Worm (Caenorhabditis elegans) whole organism, L2 larva: ENCODE measurements around the gene uev-2.
A peak's percentile ranks its signal among the peaks of the same experiment; 100 is the strongest.

Source experiments
- C34F6.9 ChIP-seq: fragments of 150-350 bp; optimal IDR thresholded peaks from 2 replicates; lab custom pipeline; 2014; ENCODE audit warnings: missing biosample characterization, missing genetic modification characterization
- R02D3.7 ChIP-seq: fragments of 150-350 bp; optimal IDR thresholded peaks from 2 replicates; lab custom pipeline; 2014; ENCODE audit warnings: missing biosample characterization, missing genetic modification characterization
- ZK546.5 ChIP-seq: sonication (generic microtip); optimal IDR thresholded peaks from 2 replicates; lab custom pipeline; 2017; ENCODE audit warnings: missing biosample characterization, missing genetic modification characterization
- alr-1 ChIP-seq: fragments of 150-350 bp; optimal IDR thresholded peaks from 2 replicates; lab custom pipeline; 2014; ENCODE audit warnings: missing biosample characterization, missing genetic modification characterization
- aly-2 ChIP-seq: fragments of 150-350 bp; optimal IDR thresholded peaks from 2 replicates; lab custom pipeline; 2014; ENCODE audit warnings: missing biosample characterization, missing genetic modification characterization
- blmp-1 ChIP-seq: sonication (generic microtip); optimal IDR thresholded peaks from 2 replicates; lab custom pipeline; 2017; ENCODE audit warnings: missing genetic modification characterization, mild to moderate bottlenecking, missing compliant biosample characterization, antibody characterized with exemption, moderate library complexity; ENCODE audit not compliant: insufficient read depth
- ceh-16 ChIP-seq: fragments of 150-350 bp; optimal IDR thresholded peaks from 2 replicates; lab custom pipeline; 2014; ENCODE audit warnings: missing biosample characterization, missing genetic modification characterization
- crh-2 ChIP-seq: sonication (generic microtip); optimal IDR thresholded peaks from 2 replicates; lab custom pipeline; 2017; ENCODE audit warnings: missing biosample characterization, missing genetic modification characterization
- egl-27 ChIP-seq: sonication (generic microtip); optimal IDR thresholded peaks from 3 replicates; lab custom pipeline; 2017; ENCODE audit warnings: missing biosample characterization, missing genetic modification reagents, missing genetic modification characterization
- elt-1 ChIP-seq: fragments of 150-350 bp; optimal IDR thresholded peaks from 2 replicates; lab custom pipeline; 2014; ENCODE audit warnings: missing biosample characterization, missing genetic modification characterization
- fos-1 ChIP-seq: fragments of 150-350 bp; optimal IDR thresholded peaks from 2 replicates; lab custom pipeline; 2014; ENCODE audit warnings: missing biosample characterization, missing genetic modification characterization
- gmeb-1 ChIP-seq: fragments of 150-350 bp; optimal IDR thresholded peaks from 2 replicates; lab custom pipeline; 2014; ENCODE audit warnings: missing biosample characterization, missing genetic modification characterization
- lin-11 ChIP-seq: fragments of 150-350 bp; sonication (generic microtip); optimal IDR thresholded peaks from 2 replicates; lab custom pipeline; 2014; ENCODE audit warnings: missing biosample characterization, missing genetic modification characterization, inconsistent platforms, mixed read lengths
- lin-13 ChIP-seq: fragments of 150-350 bp; optimal IDR thresholded peaks from 2 replicates; lab custom pipeline; 2014; ENCODE audit warnings: missing biosample characterization, missing genetic modification reagents, missing genetic modification characterization
- lin-39 ChIP-seq: fragments of 150-350 bp; optimal IDR thresholded peaks from 2 replicates; lab custom pipeline; 2014; ENCODE audit warnings: missing biosample characterization, missing genetic modification reagents, missing genetic modification characterization
- lsy-2 ChIP-seq, 2 experiments: fragments of 150-350 bp in 1 of 2; sonication (generic microtip) in 1 of 2; optimal IDR thresholded peaks; 2 replicates each; lab custom pipeline; 2014 to 2017; ENCODE audit warnings: missing biosample characterization in 2 of 2, missing genetic modification characterization in 2 of 2
- mab-5 ChIP-seq: fragments of 150-350 bp; optimal IDR thresholded peaks from 2 replicates; lab custom pipeline; 2014; ENCODE audit warnings: missing biosample characterization, missing genetic modification characterization
- mbf-1 ChIP-seq: sonication (generic microtip); optimal IDR thresholded peaks from 2 replicates; lab custom pipeline; 2017; ENCODE audit warnings: missing biosample characterization, missing genetic modification characterization
- mdl-1 ChIP-seq, 2 experiments: fragments of 150-350 bp in 1 of 2; sonication (generic microtip) in 1 of 2; optimal IDR thresholded peaks; 2 replicates each; lab custom pipeline; 2017; ENCODE audit warnings: missing biosample characterization in 2 of 2, missing genetic modification characterization in 2 of 2
- nhr-10 ChIP-seq: sonication (generic microtip); optimal IDR thresholded peaks from 2 replicates; lab custom pipeline; 2017; ENCODE audit warnings: missing biosample characterization, missing genetic modification characterization
- nhr-12 ChIP-seq: fragments of 150-350 bp; optimal IDR thresholded peaks from 2 replicates; lab custom pipeline; 2014; ENCODE audit warnings: missing biosample characterization, missing genetic modification characterization
- nhr-129 ChIP-seq: fragments of 150-350 bp; optimal IDR thresholded peaks from 2 replicates; lab custom pipeline; 2014; ENCODE audit warnings: missing biosample characterization, missing genetic modification characterization
- nhr-23 ChIP-seq: fragments of 150-350 bp; optimal IDR thresholded peaks from 2 replicates; lab custom pipeline; 2014; ENCODE audit warnings: missing biosample characterization, missing genetic modification reagents, missing genetic modification characterization
- nhr-25 ChIP-seq: fragments of 150-350 bp; sonication (generic microtip); optimal IDR thresholded peaks from 3 replicates; lab custom pipeline; 2014; ENCODE audit warnings: missing biosample characterization, missing genetic modification characterization
- nhr-6 ChIP-seq: fragments of 150-350 bp; optimal IDR thresholded peaks from 2 replicates; lab custom pipeline; 2014; ENCODE audit warnings: missing biosample characterization, missing genetic modification characterization
- nhr-77 ChIP-seq: fragments of 150-350 bp; optimal IDR thresholded peaks from 2 replicates; lab custom pipeline; 2014; ENCODE audit warnings: missing biosample characterization, missing genetic modification characterization
- sma-3 ChIP-seq: sonication (generic microtip); optimal IDR thresholded peaks from 2 replicates; lab custom pipeline; 2016; ENCODE audit warnings: missing genetic modification reagents, missing genetic modification characterization, missing compliant biosample characterization
- sma-9 ChIP-seq, 2 experiments: fragments of 150-350 bp in 1 of 2; sonication (generic microtip) in 1 of 2; optimal IDR thresholded peaks; 2 replicates each; lab custom pipeline; 2014 to 2016; ENCODE audit warnings: missing genetic modification characterization in 2 of 2, mild to moderate bottlenecking in 1 of 2, missing biosample characterization in 1 of 2, missing compliant biosample characterization in 1 of 2, missing genetic modification reagents in 1 of 2, moderate library complexity in 1 of 2
- snpc-4 ChIP-seq: fragments of 150-350 bp; optimal IDR thresholded peaks from 2 replicates; lab custom pipeline; 2014; ENCODE audit warnings: missing biosample characterization, missing genetic modification characterization
- unc-39 ChIP-seq: fragments of 150-350 bp; optimal IDR thresholded peaks from 2 replicates; lab custom pipeline; 2014; ENCODE audit warnings: missing biosample characterization, missing genetic modification characterization
- unc-55 ChIP-seq: fragments of 150-350 bp; sonication (generic microtip); optimal IDR thresholded peaks from 3 replicates; lab custom pipeline; 2014; ENCODE audit warnings: missing biosample characterization, missing genetic modification reagents, missing genetic modification characterization
- zag-1 ChIP-seq: fragments of 150-350 bp; optimal IDR thresholded peaks from 2 replicates; lab custom pipeline; 2014; ENCODE audit warnings: missing biosample characterization, missing genetic modification characterization
- ztf-1 ChIP-seq: fragments of 200-800 bp; sonication (Bioruptor generic); conservative IDR thresholded peaks from 2 replicates; pipeline ENCODE4 v1.3.6; 2022; ENCODE audit warnings: missing genetic modification characterization, missing compliant biosample characterization
- ztf-11 ChIP-seq: sonication (generic microtip); optimal IDR thresholded peaks from 2 replicates; lab custom pipeline; 2017; ENCODE audit warnings: missing biosample characterization, missing genetic modification characterization

uev-2 gene

DNA sequence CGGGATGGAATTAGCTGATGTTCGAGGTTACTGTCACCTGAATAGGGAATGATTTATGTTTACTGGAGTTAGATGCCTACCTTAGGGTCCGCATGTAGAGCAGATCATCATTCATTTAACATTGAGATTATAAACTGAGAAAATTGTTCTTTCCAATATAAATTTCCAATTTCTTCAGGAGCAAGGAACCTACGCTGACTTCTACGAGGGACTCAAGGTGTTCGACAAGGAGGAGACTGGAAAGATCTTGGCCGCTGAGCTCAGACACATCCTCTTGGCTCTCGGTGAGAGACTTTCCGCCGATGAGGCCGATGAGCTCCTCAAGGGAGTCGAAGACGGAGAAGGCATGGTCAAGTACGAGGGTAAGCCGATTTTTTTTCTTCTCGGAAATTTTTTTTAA lies 16.4 kb upstream of the uev-2 start:
- TF ChIP-seq alr-1 (tag; lab: Kevin White, UChicago) (no peak), ceh-16 (tag; lab: Kevin White, UChicago) (no peak), lin-13 (GFP tag; lab: Kevin White, UChicago) (no peak), fos-1 (tag; lab: Kevin White, UChicago) (no peak), unc-39 (tag; lab: Kevin White, UChicago) (no peak), nhr-6 (tag; lab: Kevin White, UChicago) (no peak), aly-2 (no peak), egl-27 (tag; lab: Kevin White, UChicago) (no peak), nhr-23 (tag; lab: Kevin White, UChicago) (no peak), mdl-1 (tag; optimal IDR thresholded peaks at IDR 0.05; lab: Kevin White, UChicago) (no peak), nhr-77 (tag; lab: Kevin White, UChicago) (no peak), nhr-10 (tag; lab: Kevin White, UChicago) (no peak), nhr-129 (tag; lab: Kevin White, UChicago) (no peak), nhr-25 (no peak), sma-9 (GFP tag; optimal IDR thresholded peaks at IDR 0.05; lab: Kevin White, UChicago) (no peak), sma-9 (tag; optimal IDR thresholded peaks at IDR 0.05; lab: Kevin White, UChicago) (no peak), C34F6.9 (tag; lab: Kevin White, UChicago) (no peak), gmeb-1 (tag; lab: Kevin White, UChicago) (no peak), zag-1 (tag; lab: Kevin White, UChicago) (no peak)

DNA sequence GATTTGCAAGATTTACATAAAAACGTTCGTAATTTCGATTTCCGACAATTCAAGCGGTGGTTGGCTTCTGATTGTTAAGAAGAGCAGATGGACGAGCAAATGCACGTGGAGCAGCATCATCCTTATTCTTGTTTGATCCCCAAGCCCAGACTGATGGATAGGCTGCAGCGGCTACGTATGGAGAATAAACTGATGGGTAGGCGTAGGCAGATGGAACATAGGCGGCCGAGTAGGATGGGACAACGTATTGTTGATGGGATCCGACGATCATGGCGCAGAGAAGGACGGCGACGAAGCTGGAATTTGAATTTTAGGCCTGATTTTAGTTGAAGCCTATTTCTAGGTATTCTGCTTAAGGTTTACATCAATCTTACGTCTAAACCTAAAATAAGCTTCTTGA lies 14.7 kb upstream of the uev-2 start:
- TF ChIP-seq lin-39 (tag; lab: Kevin White, UChicago), result no peak
- no peak for TF ChIP-seq egl-27 (tag; lab: Kevin White, UChicago)
- TF ChIP-seq ZK546.5 (tag; lab: Kevin White, UChicago), result no peak
- no peak for TF ChIP-seq crh-2
- no peak for TF ChIP-seq snpc-4 (tag; lab: Kevin White, UChicago)
- TF ChIP-seq sma-9 (GFP tag; optimal IDR thresholded peaks at IDR 0.05; lab: Kevin White, UChicago), result no peak
- no peak for TF ChIP-seq sma-9 (tag; optimal IDR thresholded peaks at IDR 0.05; lab: Kevin White, UChicago)
- TF ChIP-seq nhr-129 (tag; lab: Kevin White, UChicago), result no peak
- no peak for TF ChIP-seq lsy-2 (tag; optimal IDR thresholded peaks at IDR 0.05; lab: Kevin White, UChicago)
- TF ChIP-seq C34F6.9 (tag; lab: Kevin White, UChicago), result no peak
- TF ChIP-seq, all 48 proteins: peak for 0

DNA sequence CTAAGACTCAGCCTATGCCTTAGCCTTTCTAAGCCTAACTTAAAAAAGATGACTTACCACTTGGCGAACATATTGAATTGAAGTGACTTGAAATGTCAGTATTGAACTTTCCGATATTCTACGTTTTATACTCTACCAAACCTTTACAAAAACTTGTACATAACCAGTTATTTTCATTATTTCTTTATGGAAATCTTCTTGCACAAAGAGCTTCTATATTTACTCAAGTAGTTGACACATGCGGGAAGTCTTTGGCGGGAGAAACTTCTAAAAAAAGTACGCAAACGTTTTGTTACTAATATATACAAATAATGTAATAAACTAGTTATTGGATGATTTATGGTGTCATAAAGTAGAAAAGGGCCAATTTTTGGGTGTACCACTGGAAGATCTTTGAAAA lies 14.2 kb upstream of the uev-2 start, which contains the start of gene nspb-12:
nspb-12 (minus strand) TSS at position 101 of the 400 bp plus-strand sequence.
- TF ChIP-seq lsy-2 (tag; optimal IDR thresholded peaks at IDR 0.05; lab: Kevin White, UChicago) (no peak), aly-2 (no peak), elt-1 (tag; lab: Kevin White, UChicago) (no peak), ztf-1 (GFP tag; lab: Robert Waterston, UW) (no peak), ZK546.5 (tag; lab: Kevin White, UChicago) (no peak), sma-3 (GFP tag; lab: Kevin White, UChicago) (no peak), ztf-11 (tag; lab: Kevin White, UChicago) (no peak), mab-5 (tag; lab: Kevin White, UChicago) (no peak), nhr-12 (tag; lab: Kevin White, UChicago) (no peak), R02D3.7 (tag; lab: Kevin White, UChicago) (no peak), blmp-1 (no peak)
- TF ChIP-seq, all 48 proteins: peak for 0

- peak; percentile 90 for TF ChIP-seq unc-55 (GFP tag; lab: Kevin White, UChicago)
- TF ChIP-seq elt-1 (tag; lab: Kevin White, UChicago), result no peak
- TF ChIP-seq egl-27 (tag; lab: Kevin White, UChicago), result no peak
- TF ChIP-seq lsy-2 (tag; optimal IDR thresholded peaks at IDR 0.05; lab: Kevin White, UChicago), result peak in 1 of 2 experiments; percentile 15
- peak; percentile 4 for TF ChIP-seq nhr-129 (tag; lab: Kevin White, UChicago)
- peak; percentile 78 for TF ChIP-seq mab-5 (tag; lab: Kevin White, UChicago)
- no peak for TF ChIP-seq zag-1 (tag; lab: Kevin White, UChicago)
Observed at ce11 chrIII:5570814-5571443, 12.0 kb upstream of the uev-2 start.

- TF ChIP-seq mbf-1, result no peak
- no peak for TF ChIP-seq unc-39 (tag; lab: Kevin White, UChicago)
- TF ChIP-seq lin-13 (GFP tag; lab: Kevin White, UChicago), result no peak
- peak; percentile 11 for TF ChIP-seq C34F6.9 (tag; lab: Kevin White, UChicago)
- TF ChIP-seq nhr-129 (tag; lab: Kevin White, UChicago), result peak; percentile 6
- TF ChIP-seq lin-11 (tag; lab: Kevin White, UChicago), result no peak
- TF ChIP-seq nhr-12 (tag; lab: Kevin White, UChicago), result no peak
- TF ChIP-seq lsy-2 (tag; optimal IDR thresholded peaks at IDR 0.05; lab: Kevin White, UChicago), result peak in 1 of 2 experiments; percentile 0
- no peak for TF ChIP-seq ceh-16 (tag; lab: Kevin White, UChicago)
- TF ChIP-seq, all 48 proteins: peak for 3
Observed at ce11 chrIII:5572806-5573205, 10.1 kb upstream of the uev-2 start.
